Worm (Caenorhabditis elegans) whole organism, L4/young adult: ENCODE results near the gene Y43H11AL.1.

Source experiments
- dao-5 ChIP-seq: sonication (generic microtip); optimal IDR thresholded peaks from 2 replicates; lab custom pipeline; 2016; ENCODE audit warnings: missing genotype, missing genetic modification characterization, moderate library complexity, missing compliant biosample characterization
- him-1 ChIP-seq: sonication (generic microtip); optimal IDR thresholded peaks from 2 replicates; lab custom pipeline; 2016; ENCODE audit warnings: missing genotype, missing genetic modification reagents, missing genetic modification characterization, missing compliant biosample characterization

ce11 chrII:255124-255523 lies 22.6 kb upstream of the Y43H11AL.1 start:
- TF ChIP-seq him-1 (tag; lab: Kevin White, UChicago) (peak; percentile 49), dao-5 (tag; lab: Kevin White, UChicago) (peak; percentile 32)
